Worm (Caenorhabditis elegans) whole organism, L4/young adult: Measurements from ENCODE around the gene T04A8.18.

ENCODE experiments used
- W03F9.2 ChIP-seq: fragments of 150-350 bp; optimal IDR thresholded peaks from 2 replicates; lab custom pipeline; 2014; ENCODE audit warnings: missing biosample characterization, missing genetic modification characterization
- dao-5 ChIP-seq: sonication (generic microtip); optimal IDR thresholded peaks from 2 replicates; lab custom pipeline; 2016; ENCODE audit warnings: missing genotype, missing genetic modification characterization, moderate library complexity, missing compliant biosample characterization
- him-1 ChIP-seq: sonication (generic microtip); optimal IDR thresholded peaks from 2 replicates; lab custom pipeline; 2016; ENCODE audit warnings: missing genotype, missing genetic modification reagents, missing genetic modification characterization, missing compliant biosample characterization

DNA sequence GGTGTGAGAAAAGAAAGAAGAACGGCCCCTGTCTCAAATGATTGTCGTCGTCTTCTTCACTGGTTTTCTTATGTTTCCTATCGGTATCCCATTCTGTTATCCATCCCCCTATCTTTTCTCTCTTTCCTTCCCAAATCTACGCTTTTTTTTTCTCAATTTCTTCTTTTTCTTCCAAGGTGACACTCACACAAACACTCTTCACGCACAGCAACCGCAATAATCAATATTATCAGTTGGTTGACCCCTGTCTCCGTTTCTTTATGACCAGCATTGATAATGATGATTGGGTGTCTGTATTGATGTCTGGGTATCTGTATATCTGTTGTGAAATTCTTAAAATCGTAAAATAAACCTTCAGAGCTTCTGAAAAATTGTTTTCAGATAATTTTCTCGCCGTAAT lies 31.8 kb downstream of the T04A8.18 start:
- TF ChIP-seq him-1 (tag; lab: Kevin White, UChicago) (no peak), dao-5 (no peak), W03F9.2 (peak; percentile 8)
